Worm (Caenorhabditis elegans) whole organism, L1 larva: ENCODE measurements around the gene C08B6.3.

Experiments used
- C04F5.9 ChIP-seq: sonication (generic microtip); optimal IDR thresholded peaks from 2 replicates; lab custom pipeline; 2016; ENCODE audit warnings: missing genetic modification characterization, missing compliant biosample characterization
- F16B12.6 ChIP-seq: fragments of 150-350 bp; optimal IDR thresholded peaks from 2 replicates; lab custom pipeline; 2014; ENCODE audit warnings: missing biosample characterization, missing genetic modification characterization
- alr-1 ChIP-seq: fragments of 200-800 bp; sonication (Bioruptor generic); optimal IDR thresholded peaks from 2 replicates; lab custom pipeline; 2018; ENCODE audit warnings: borderline replicate concordance, mild to moderate bottlenecking, missing genetic modification characterization, missing compliant biosample characterization
- aly-2 ChIP-seq: fragments of 150-350 bp; optimal IDR thresholded peaks from 2 replicates; lab custom pipeline; 2014; ENCODE audit warnings: missing biosample characterization, missing genetic modification characterization
- ama-1 ChIP-seq: fragments of 150-350 bp; optimal IDR thresholded peaks from 2 replicates; lab custom pipeline; 2014
- blmp-1 ChIP-seq: fragments of 150-350 bp; optimal IDR thresholded peaks from 2 replicates; lab custom pipeline; 2014; ENCODE audit warnings: missing biosample characterization, missing genetic modification characterization
- ceh-8 ChIP-seq: fragments of 200-800 bp; sonication (Bioruptor generic); optimal IDR thresholded peaks from 2 replicates; lab custom pipeline; 2018; ENCODE audit warnings: mild to moderate bottlenecking, missing genetic modification characterization, moderate library complexity, missing compliant biosample characterization
- ceh-82 ChIP-seq, 3 experiments: fragments of 150-350 bp in 1 of 3; sonication (generic microtip) in 2 of 3; optimal IDR thresholded peaks; 2 replicates each; lab custom pipeline; 2014 to 2017; ENCODE audit warnings: missing biosample characterization in 3 of 3, missing genetic modification characterization in 3 of 3
- ceh-88 ChIP-seq: fragments of 200-800 bp; sonication (Bioruptor generic); IDR thresholded peaks from 2 replicates; pipeline ENCODE4 v1.3.6; 2022; ENCODE audit warnings: missing genetic modification characterization, missing compliant biosample characterization
- dpl-1 ChIP-seq, 3 experiments: fragments of 150-350 bp in 2 of 3; sonication (generic microtip) in 1 of 3; optimal IDR thresholded peaks; 2 replicates each; lab custom pipeline; 2014 to 2017; ENCODE audit warnings: missing biosample characterization in 3 of 3, missing genetic modification characterization in 3 of 3, missing genetic modification reagents in 3 of 3
- efl-1 ChIP-seq, 4 experiments: fragments of 150-350 bp; optimal IDR thresholded peaks in 3 of 4; peaks in 1 of 4; 1 replicate in 1 of 4; 2 replicates in 3 of 4; lab custom pipeline; 2014; ENCODE audit warnings: missing biosample characterization in 2 of 4, missing genetic modification characterization in 2 of 4, missing genetic modification reagents in 2 of 4
- egl-27 ChIP-seq, 2 experiments: fragments of 150-350 bp in 1 of 2; sonication (generic microtip); optimal IDR thresholded peaks; 3 replicates each; lab custom pipeline; 2017 to 2018; ENCODE audit warnings: missing biosample characterization in 2 of 2, missing genetic modification characterization in 2 of 2, missing genetic modification reagents in 2 of 2
- elt-2 ChIP-seq: sonication (generic microtip); optimal IDR thresholded peaks from 2 replicates; lab custom pipeline; 2016; ENCODE audit warnings: missing genetic modification characterization, mild to moderate bottlenecking, inconsistent platforms, missing compliant biosample characterization, missing genetic modification reagents
- elt-3 ChIP-seq, 6 experiments: fragments of 150-350 bp in 1 of 6; sonication (generic microtip); optimal IDR thresholded peaks; 2 replicates each; lab custom pipeline; 2017 to 2018; ENCODE audit warnings: missing biosample characterization in 6 of 6, missing genetic modification characterization in 6 of 6, inconsistent platforms in 1 of 6
- fkh-10 ChIP-seq: sonication (generic microtip); optimal IDR thresholded peaks from 2 replicates; lab custom pipeline; 2017; ENCODE audit warnings: missing biosample characterization, missing genetic modification reagents, missing genetic modification characterization
- hlh-17 ChIP-seq: fragments of 200-800 bp; sonication (Bioruptor generic); optimal IDR thresholded peaks from 2 replicates; lab custom pipeline; 2018; ENCODE audit warnings: missing genetic modification characterization, mild to moderate bottlenecking, missing compliant biosample characterization, moderate library complexity, borderline replicate concordance
- hpl-2 ChIP-seq: fragments of 150-350 bp; optimal IDR thresholded peaks from 2 replicates; lab custom pipeline; 2014; ENCODE audit warnings: missing biosample characterization, missing genetic modification reagents, missing genetic modification characterization
- isw-1 ChIP-seq: fragments of 200-800 bp; sonication (Bioruptor generic); IDR thresholded peaks from 2 replicates; pipeline ENCODE4 v1.3.6; 2022; ENCODE audit warnings: missing genetic modification characterization, missing compliant biosample characterization
- jun-1 ChIP-seq: fragments of 150-350 bp; optimal IDR thresholded peaks from 2 replicates; lab custom pipeline; 2014; ENCODE audit warnings: missing biosample characterization, missing genetic modification reagents, missing genetic modification characterization
- lin-14 ChIP-seq: fragments of 200-800 bp; sonication (Bioruptor generic); optimal IDR thresholded peaks from 2 replicates; lab custom pipeline; 2018; ENCODE audit warnings: mild to moderate bottlenecking, missing genetic modification characterization, moderate library complexity, missing compliant biosample characterization
- lin-35 ChIP-seq, 2 experiments: fragments of 150-350 bp; optimal IDR thresholded peaks; 2 replicates each; lab custom pipeline; 2014; ENCODE audit warnings: missing biosample characterization in 2 of 2, missing genetic modification characterization in 2 of 2, missing genetic modification reagents in 2 of 2
- lin-39 ChIP-seq: fragments of 150-350 bp; optimal IDR thresholded peaks from 2 replicates; lab custom pipeline; 2014; ENCODE audit warnings: missing biosample characterization, missing genetic modification reagents, missing genetic modification characterization
- lir-3 ChIP-seq: sonication (generic microtip); optimal IDR thresholded peaks from 2 replicates; lab custom pipeline; 2016; ENCODE audit warnings: mild to moderate bottlenecking, missing genetic modification characterization, moderate library complexity, missing compliant biosample characterization; ENCODE audit not compliant: poor library complexity
- lsy-2 ChIP-seq, 2 experiments: fragments of 150-350 bp; optimal IDR thresholded peaks; 2 replicates each; lab custom pipeline; 2014; ENCODE audit warnings: missing biosample characterization in 2 of 2, missing genetic modification characterization in 2 of 2
- mdl-1 ChIP-seq, 2 experiments: fragments of 150-350 bp; optimal IDR thresholded peaks; 2 replicates each; lab custom pipeline; 2014 to 2017; ENCODE audit warnings: missing biosample characterization in 2 of 2, missing genetic modification characterization in 2 of 2, inconsistent platforms in 1 of 2
- mef-2 ChIP-seq: fragments of 150-350 bp; optimal IDR thresholded peaks from 2 replicates; lab custom pipeline; 2014; ENCODE audit warnings: missing biosample characterization, missing genetic modification characterization
- mep-1 ChIP-seq: fragments of 150-350 bp; optimal IDR thresholded peaks from 2 replicates; lab custom pipeline; 2014; ENCODE audit warnings: missing biosample characterization, missing genetic modification characterization
- nhr-19 ChIP-seq: fragments of 200-800 bp; sonication (Bioruptor generic); conservative IDR thresholded peaks from 2 replicates; pipeline ENCODE4 v1.3.6; 2022; ENCODE audit warnings: missing genetic modification characterization, missing compliant biosample characterization
- nhr-20 ChIP-seq: sonication (generic microtip); optimal IDR thresholded peaks from 2 replicates; lab custom pipeline; 2016; ENCODE audit warnings: mild to moderate bottlenecking, missing genetic modification characterization, missing compliant biosample characterization
- nhr-28 ChIP-seq: fragments of 150-350 bp; optimal IDR thresholded peaks from 2 replicates; lab custom pipeline; 2014; ENCODE audit warnings: missing biosample characterization, missing genetic modification characterization
- nhr-47 ChIP-seq: sonication (generic microtip); optimal IDR thresholded peaks from 2 replicates; lab custom pipeline; 2016; ENCODE audit warnings: mild to moderate bottlenecking, missing genetic modification characterization, moderate library complexity, missing compliant biosample characterization
- nhr-71 ChIP-seq: sonication (generic microtip); optimal IDR thresholded peaks from 2 replicates; lab custom pipeline; 2016; ENCODE audit warnings: mild to moderate bottlenecking, missing genetic modification characterization, moderate library complexity, missing compliant biosample characterization
- nhr-77 ChIP-seq: fragments of 150-350 bp; optimal IDR thresholded peaks from 2 replicates; lab custom pipeline; 2014; ENCODE audit warnings: missing biosample characterization, missing genetic modification characterization
- nhr-85 ChIP-seq: sonication (generic microtip); peaks from one replicate; lab custom pipeline; 2016; ENCODE audit warnings: missing genetic modification characterization, inconsistent platforms, missing compliant biosample characterization
- nhr-90 ChIP-seq: sonication (generic microtip); optimal IDR thresholded peaks from 2 replicates; lab custom pipeline; 2016; ENCODE audit warnings: mild to moderate bottlenecking, missing genetic modification characterization, missing compliant biosample characterization; ENCODE audit not compliant: poor library complexity
- rnt-1 ChIP-seq: sonication (generic microtip); optimal IDR thresholded peaks from 2 replicates; lab custom pipeline; 2016; ENCODE audit warnings: mild to moderate bottlenecking, missing genetic modification characterization, moderate library complexity, missing compliant biosample characterization
- snpc-4 ChIP-seq: fragments of 150-350 bp; optimal IDR thresholded peaks from 2 replicates; lab custom pipeline; 2014; ENCODE audit warnings: missing biosample characterization, missing genetic modification characterization
- snu-23 ChIP-seq: sonication (generic microtip); optimal IDR thresholded peaks from 2 replicates; lab custom pipeline; 2016; ENCODE audit warnings: missing genetic modification characterization, missing compliant biosample characterization
- sox-4 ChIP-seq: sonication (generic microtip); optimal IDR thresholded peaks from 2 replicates; lab custom pipeline; 2016; ENCODE audit warnings: missing genetic modification characterization, missing compliant biosample characterization
- tbx-2 ChIP-seq: sonication (generic microtip); optimal IDR thresholded peaks from 2 replicates; lab custom pipeline; 2016; ENCODE audit warnings: missing genetic modification characterization, missing compliant biosample characterization
- tlp-1 ChIP-seq: fragments of 150-350 bp; optimal IDR thresholded peaks from 2 replicates; lab custom pipeline; 2014; ENCODE audit warnings: missing biosample characterization, missing genetic modification characterization
- unc-130 ChIP-seq: fragments of 150-350 bp; optimal IDR thresholded peaks from 2 replicates; lab custom pipeline; 2017; ENCODE audit warnings: missing biosample characterization, missing genetic modification characterization, inconsistent platforms
- unc-62 ChIP-seq: fragments of 150-350 bp; optimal IDR thresholded peaks from 2 replicates; lab custom pipeline; 2014; ENCODE audit warnings: missing biosample characterization, missing genetic modification reagents, missing genetic modification characterization
- unc-98 ChIP-seq: fragments of 200-800 bp; sonication (Bioruptor generic); IDR thresholded peaks from 2 replicates; pipeline ENCODE4 v1.3.6; 2022; ENCODE audit warnings: missing genetic modification characterization, missing compliant biosample characterization
- ztf-4 ChIP-seq: fragments of 150-350 bp; optimal IDR thresholded peaks from 2 replicates; lab custom pipeline; 2014; ENCODE audit warnings: missing biosample characterization, missing genetic modification characterization

Gene C08B6.3

ce11 chrV:10091152-10091551, 20.9 kb downstream of the C08B6.3 start, which contains the start of gene R04B5.11:
TSS of gene R04B5.11 (minus strand) at chrV:10091252.
- TF ChIP-seq nhr-77 (no peak), egl-27 (tag; optimal IDR thresholded peaks at IDR 0.05; lab: Kevin White, UChicago) (no peak), ceh-8 (GFP tag; lab: Kevin White, UChicago) (no peak), nhr-28 (no peak), unc-62 (GFP tag; lab: Kevin White, UChicago) (no peak), dpl-1 (GFP tag; optimal IDR thresholded peaks at IDR 0.05; lab: Kevin White, UChicago) (no peak), lin-39 (no peak), sox-4 (tag; lab: Kevin White, UChicago) (no peak), lin-35 (GFP tag; optimal IDR thresholded peaks at IDR 0.05; lab: Kevin White, UChicago) (no peak), hpl-2 (GFP tag; lab: Kevin White, UChicago) (no peak), ceh-82 (tag; optimal IDR thresholded peaks at IDR 0.05; lab: Kevin White, UChicago) (no peak), F16B12.6 (tag; lab: Kevin White, UChicago) (no peak), nhr-47 (tag; lab: Kevin White, UChicago) (no peak), snpc-4 (tag; lab: Kevin White, UChicago) (no peak), alr-1 (tag; lab: Kevin White, UChicago) (no peak), C04F5.9 (no peak), lir-3 (no peak)
- TF ChIP-seq, all 84 proteins: peak for 0

ce11 chrV:10090461-10090860, 21.6 kb downstream of the C08B6.3 start, which contains the start of gene R04B5.7:
TSS of gene R04B5.7 (minus strand) at chrV:10090561.
- TF ChIP-seq ama-1 (lab: Kevin White, UChicago) (no peak), isw-1 (GFP tag; lab: Robert Waterston, UW) (no peak), unc-130 (tag; lab: Kevin White, UChicago) (no peak), ceh-88 (GFP tag; lab: Robert Waterston, UW) (no peak), rnt-1 (no peak), fkh-10 (GFP tag; lab: Kevin White, UChicago) (no peak), mdl-1 (tag; optimal IDR thresholded peaks at IDR 0.05; lab: Kevin White, UChicago) (no peak), efl-1 (optimal IDR thresholded peaks at IDR 0.05; lab: Kevin White, UChicago) (no peak), efl-1 (GFP tag; optimal IDR thresholded peaks at IDR 0.05 in 1 of 2; lab: Kevin White, UChicago) (no peak), mef-2 (tag; lab: Kevin White, UChicago) (no peak), aly-2 (no peak), egl-27 (tag; optimal IDR thresholded peaks at IDR 0.05; lab: Kevin White, UChicago) (no peak), jun-1 (tag; lab: Kevin White, UChicago) (no peak)

ce11 chrV:10087103-10087502, 25.0 kb downstream of the C08B6.3 start, which contains the start of gene R04B5.5:
TSS of gene R04B5.5 (plus strand) at chrV:10087480.
- TF ChIP-seq nhr-28: no peak
- TF ChIP-seq lsy-2 (tag; optimal IDR thresholded peaks at IDR 0.05; lab: Kevin White, UChicago): no peak
- TF ChIP-seq lin-14 (GFP tag; lab: Kevin White, UChicago): peak; percentile 82
- peak; percentile 1 for TF ChIP-seq tlp-1 (tag; lab: Kevin White, UChicago)
- TF ChIP-seq mep-1 (tag; lab: Kevin White, UChicago): peak; percentile 5
- TF ChIP-seq lin-35 (GFP tag; optimal IDR thresholded peaks at IDR 0.05; lab: Kevin White, UChicago): peak in 1 of 2 experiments; percentile 30
- peak; percentile 39 for TF ChIP-seq nhr-19
- TF ChIP-seq nhr-90: peak; percentile 48
- TF ChIP-seq nhr-85 (tag; lab: Kevin White, UChicago): peak; percentile 54
- peak in 5 of 6 experiments; percentile 83 to 97 (median 91) for TF ChIP-seq elt-3 (tag; optimal IDR thresholded peaks at IDR 0.05; lab: Kevin White, UChicago)
- TF ChIP-seq blmp-1: peak; percentile 75
- no peak for TF ChIP-seq ztf-4 (tag; lab: Kevin White, UChicago)
- TF ChIP-seq nhr-71 (tag; lab: Kevin White, UChicago): peak; percentile 72
- peak; percentile 82 for TF ChIP-seq elt-2 (tag; lab: Kevin White, UChicago)
- peak; percentile 12 for TF ChIP-seq tbx-2 (tag; lab: Kevin White, UChicago)
- no peak for TF ChIP-seq ceh-82 (tag; optimal IDR thresholded peaks at IDR 0.05; lab: Kevin White, UChicago)
- TF ChIP-seq unc-98 (GFP tag; lab: Robert Waterston, UW): no peak
- peak; percentile 71 for TF ChIP-seq nhr-20 (tag; lab: Kevin White, UChicago)
- peak; percentile 51 for TF ChIP-seq snu-23
- peak in 1 of 2 experiments; percentile 10 for TF ChIP-seq mdl-1 (tag; optimal IDR thresholded peaks at IDR 0.05; lab: Kevin White, UChicago)
- TF ChIP-seq hlh-17 (GFP tag; lab: Kevin White, UChicago): no peak
